Fruit fly (Drosophila melanogaster): ENCODE measurements around the gene CG31948.

DNA sequence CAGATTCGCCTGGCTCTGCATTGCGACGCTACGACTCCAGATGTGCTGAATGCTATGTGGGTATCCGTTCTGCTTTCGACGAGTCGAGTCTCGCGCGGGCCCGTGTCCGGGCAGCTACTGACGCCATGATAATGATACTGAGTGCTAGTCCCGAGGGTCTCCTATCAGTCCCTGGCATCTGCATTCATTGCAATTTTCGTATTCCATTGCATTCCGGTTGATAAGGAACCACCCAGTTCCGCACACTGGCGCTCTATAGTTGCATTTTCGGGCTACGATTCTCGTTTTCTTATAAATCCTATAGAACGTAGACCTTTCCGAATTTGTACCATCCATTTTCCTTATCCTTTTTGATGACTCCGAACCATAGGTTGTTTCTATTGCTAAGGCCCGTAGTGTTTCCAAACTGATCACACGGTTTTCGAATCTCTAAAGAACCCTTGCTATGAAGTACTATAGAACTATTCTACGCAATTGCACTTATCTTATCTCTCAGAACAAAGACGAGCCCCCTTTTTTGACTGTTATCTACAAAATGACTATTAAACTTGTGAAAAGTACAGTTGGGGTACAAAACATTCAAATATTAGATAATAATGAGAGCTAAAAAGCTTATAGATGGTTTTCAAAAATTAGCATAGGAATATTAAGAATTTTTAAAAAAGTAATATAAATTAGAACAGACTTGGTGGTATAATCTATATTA lies 45.0 kb downstream of the CG31948 start, which contains the start of gene CG3597:
- TF ChIP-seq CG8319 (GFP tag; optimal IDR thresholded peaks at IDR 0.05) (no peak), fd85E (GFP tag; optimal IDR thresholded peaks at IDR 0.05) (no peak), Sox14 (GFP tag; optimal IDR thresholded peaks at IDR 0.05) (no peak), CG11762 (GFP tag; optimal IDR thresholded peaks at IDR 0.05; ENCODE audit: insufficient read depth) (no peak), CG6792 (GFP tag; optimal IDR thresholded peaks at IDR 0.05) (no peak), Sox102F (GFP tag; optimal IDR thresholded peaks at IDR 0.05) (no peak), CG6854 (GFP tag; optimal IDR thresholded peaks at IDR 0.05) (no peak), CG31627 (GFP tag; optimal IDR thresholded peaks at IDR 0.05) (no peak), CG11902 (GFP tag; optimal IDR thresholded peaks at IDR 0.05) (no peak), CG10631 (GFP tag; optimal IDR thresholded peaks at IDR 0.05) (no peak), OdsH (GFP tag; optimal IDR thresholded peaks at IDR 0.05) (no peak), Ets96B (tag; optimal IDR thresholded peaks at IDR 0.05) (no peak), vri (GFP tag; optimal IDR thresholded peaks at IDR 0.05) (no peak), Lpt (GFP tag; optimal IDR thresholded peaks at IDR 0.05) (no peak)

All from whole organism, prepupa.